Worm (Caenorhabditis elegans) whole organism, L3 larva: ENCODE measurements around the gene F10E9.3.

Experiments used
- mdl-1 ChIP-seq: fragments of 150-350 bp; optimal IDR thresholded peaks from 2 replicates; lab custom pipeline; 2014; ENCODE audit warnings: missing biosample characterization, missing genetic modification characterization
- nhr-11 ChIP-seq: fragments of 150-350 bp; optimal IDR thresholded peaks from 2 replicates; lab custom pipeline; 2014; ENCODE audit warnings: missing biosample characterization, missing genetic modification characterization

ce11 chrIII:8325574-8326513, 15.0 kb downstream of the F10E9.3 start, which contains the start of gene ZC262.13:
- TF ChIP-seq mdl-1 (tag; lab: Kevin White, UChicago) (no peak), nhr-11 (tag; lab: Kevin White, UChicago) (no peak)
